Worm (Caenorhabditis elegans) whole organism, young adult: Measurements from ENCODE around the gene C35D10.6.

Experiments
- T07F8.4 ChIP-seq: sonication (generic microtip); optimal IDR thresholded peaks from 2 replicates; lab custom pipeline; 2016; ENCODE audit warnings: mild to moderate bottlenecking, missing genetic modification characterization, moderate library complexity, missing compliant biosample characterization
- ama-1 ChIP-seq, 3 experiments: fragments of 150-350 bp in 1 of 3; sonication (generic microtip) in 2 of 3; optimal IDR thresholded peaks; 2 replicates each; lab custom pipeline; 2014 to 2018; ENCODE audit warnings: missing biosample characterization in 2 of 3, missing genetic modification characterization in 2 of 3, missing genetic modification reagents in 2 of 3
- attf-6 ChIP-seq: fragments of 200-800 bp; sonication (Bioruptor generic); IDR thresholded peaks from 2 replicates; pipeline ENCODE4 v1.3.6; 2022; ENCODE audit warnings: missing genetic modification reagents, missing genetic modification characterization, missing compliant biosample characterization
- ccch-3 ChIP-seq: fragments of 200-800 bp; sonication (Bioruptor generic); optimal IDR thresholded peaks from 2 replicates; lab custom pipeline; 2018; ENCODE audit warnings: mild to moderate bottlenecking, missing genetic modification characterization, missing compliant biosample characterization
- egl-44 ChIP-seq: fragments of 200-800 bp; sonication (Bioruptor generic); IDR thresholded peaks from 2 replicates; pipeline ENCODE4 v1.3.6; 2022; ENCODE audit warnings: missing genetic modification reagents, missing genetic modification characterization, missing compliant biosample characterization
- mel-28 ChIP-seq: sonication (generic microtip); optimal IDR thresholded peaks from 2 replicates; lab custom pipeline; 2016; ENCODE audit warnings: borderline replicate concordance, mild to moderate bottlenecking, missing genetic modification characterization, missing compliant biosample characterization
- pbrm-1 ChIP-seq: fragments of 200-800 bp; sonication (Bioruptor generic); IDR thresholded peaks from 2 replicates; pipeline ENCODE4 v1.3.6; 2022; ENCODE audit warnings: missing genetic modification reagents, missing genetic modification characterization, missing compliant biosample characterization
- pha-4 ChIP-seq: fragments of 150-350 bp; sonication (generic microtip); optimal IDR thresholded peaks from 2 replicates; lab custom pipeline; 2014; ENCODE audit warnings: missing biosample characterization, missing genetic modification reagents, missing genetic modification characterization
- snpc-4 ChIP-seq, 5 experiments: fragments of 150-350 bp in 1 of 5; sonication (generic microtip) in 4 of 5; optimal IDR thresholded peaks; 2 replicates each; lab custom pipeline; 2014 to 2018; ENCODE audit warnings: missing genetic modification characterization in 5 of 5, missing biosample characterization in 3 of 5, antibody characterized with exemption in 2 of 5, mild to moderate bottlenecking in 2 of 5, missing compliant biosample characterization in 2 of 5, missing genotype in 2 of 5, moderate library complexity in 2 of 5, missing genetic modification reagents in 1 of 5

DNA sequence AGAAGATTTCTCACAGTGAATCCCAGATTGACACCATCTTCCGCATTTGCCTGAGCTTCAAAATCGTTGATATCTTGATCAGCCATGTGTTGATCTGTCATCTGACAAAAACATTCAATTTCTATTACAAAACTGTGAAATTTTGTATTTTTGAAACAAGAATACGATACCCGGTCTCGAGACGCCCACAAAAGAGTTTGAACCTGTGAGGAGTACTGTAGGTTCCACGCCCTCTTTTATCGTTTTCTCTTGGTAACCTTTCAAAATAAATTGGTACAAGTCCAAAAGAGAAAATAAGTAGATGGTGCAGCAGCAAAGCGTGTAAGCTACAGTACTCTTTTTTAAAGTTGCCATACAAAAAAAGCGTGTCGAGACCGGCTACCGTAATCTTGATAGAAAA, 50.8 kb downstream of the C35D10.6 start, which contains the start of gene F26F4.12:
- TF ChIP-seq ccch-3 (GFP tag; lab: Kevin White, UChicago) (no peak), mel-28 (tag; lab: Kevin White, UChicago) (no peak), pbrm-1 (GFP tag; lab: Robert Waterston, UW) (no peak), T07F8.4 (tag; lab: Kevin White, UChicago) (no peak), egl-44 (GFP tag; lab: Robert Waterston, UW) (no peak), pha-4 (tag; lab: Kevin White, UChicago) (no peak), snpc-4 (GFP tag; optimal IDR thresholded peaks at IDR 0.05; lab: Kevin White, UChicago) (no peak), snpc-4 (tag; optimal IDR thresholded peaks at IDR 0.05; lab: Kevin White, UChicago) (no peak), ama-1 (optimal IDR thresholded peaks at IDR 0.05; lab: Kevin White, UChicago) (no peak), ama-1 (GFP tag; optimal IDR thresholded peaks at IDR 0.05; lab: Kevin White, UChicago) (no peak), attf-6 (no peak)
